Fruit fly (Drosophila melanogaster) whole organism, embryonic: ENCODE results near the gene Syt1.

Experiments used
- Ada2b ChIP-seq: fragments of 200-800 bp; sonication (Bioruptor generic); IDR thresholded peaks from 2 replicates; pipeline ENCODE4 v1.3.6; 2022; ENCODE audit warnings: missing biosample characterization, missing genetic modification characterization
- B-H2 ChIP-seq: fragments of 200-800 bp; sonication (Bioruptor generic); optimal IDR thresholded peaks from 2 replicates; lab custom pipeline; 2018; ENCODE audit warnings: missing biosample characterization, mild to moderate bottlenecking, missing genetic modification characterization
- CG10959 ChIP-seq: fragments of 200-800 bp; sonication (Bioruptor generic); IDR thresholded peaks from 2 replicates; pipeline ENCODE4 v1.3.6; 2022; ENCODE audit warnings: missing biosample characterization, missing genetic modification characterization
- CG12104 ChIP-seq: fragments of 200-800 bp; sonication (Bioruptor generic); optimal IDR thresholded peaks from 3 replicates; lab custom pipeline; 2016; ENCODE audit warnings: missing biosample characterization, missing genetic modification characterization
- CG12236 ChIP-seq: fragments of 200-800 bp; sonication (Bioruptor generic); optimal IDR thresholded peaks from 2 replicates; lab custom pipeline; 2016; ENCODE audit warnings: missing biosample characterization, missing genetic modification characterization
- CG12299 ChIP-seq: fragments of 200-800 bp; sonication (Bioruptor generic); optimal IDR thresholded peaks from 2 replicates; lab custom pipeline; 2018; ENCODE audit warnings: missing biosample characterization, mild to moderate bottlenecking, missing genetic modification characterization
- CG13287 ChIP-seq: fragments of 200-800 bp; sonication (Bioruptor generic); IDR thresholded peaks from 2 replicates; pipeline ENCODE4 v1.3.6; 2022; ENCODE audit warnings: missing biosample characterization, missing genetic modification characterization; ENCODE audit not compliant: partially characterized antibody
- CG15696 ChIP-seq: fragments of 200-800 bp; sonication (Bioruptor generic); optimal IDR thresholded peaks from 2 replicates; lab custom pipeline; 2019; ENCODE audit warnings: missing biosample characterization, mild to moderate bottlenecking, missing genetic modification characterization, moderate library complexity
- CG1602 ChIP-seq: fragments of 200-800 bp; sonication (Bioruptor generic); optimal IDR thresholded peaks from 3 replicates; lab custom pipeline; 2016; ENCODE audit warnings: missing biosample characterization, missing genetic modification characterization
- CG16815 ChIP-seq: fragments of 200-800 bp; sonication (Bioruptor generic); optimal IDR thresholded peaks from 3 replicates; lab custom pipeline; 2017; ENCODE audit warnings: missing biosample characterization, mild to moderate bottlenecking, missing genetic modification characterization
- CG2116 ChIP-seq: fragments of 200-800 bp; sonication (Bioruptor generic); optimal IDR thresholded peaks from 3 replicates; lab custom pipeline; 2018; ENCODE audit warnings: missing biosample characterization, mild to moderate bottlenecking, missing genetic modification characterization
- CG30403 ChIP-seq: fragments of 200-800 bp; sonication (Bioruptor generic); optimal IDR thresholded peaks from 3 replicates; lab custom pipeline; 2016; ENCODE audit warnings: missing biosample characterization, missing genetic modification characterization
- CG4617 ChIP-seq: fragments of 200-800 bp; sonication (Bioruptor generic); optimal IDR thresholded peaks from 3 replicates; lab custom pipeline; 2016; ENCODE audit warnings: missing biosample characterization, missing genetic modification characterization, borderline replicate concordance
- CG8089 ChIP-seq: fragments of 200-800 bp; sonication (Bioruptor generic); optimal IDR thresholded peaks from 3 replicates; lab custom pipeline; 2016; ENCODE audit warnings: missing biosample characterization, missing genetic modification characterization
- D19A ChIP-seq: fragments of 200-800 bp; optimal IDR thresholded peaks from 3 replicates; lab custom pipeline; 2019; ENCODE audit warnings: missing biosample characterization, mild to moderate bottlenecking, missing genetic modification characterization, moderate library complexity
- Dip3 ChIP-seq: fragments of 200-800 bp; sonication (Bioruptor generic); optimal IDR thresholded peaks from 3 replicates; lab custom pipeline; 2016; ENCODE audit warnings: missing biosample characterization, missing genetic modification characterization
- Dll ChIP-seq: fragments of 200-800 bp; sonication (Bioruptor generic); IDR thresholded peaks from 4 replicates; pipeline ENCODE4 v1.3.6; 2022; ENCODE audit warnings: missing biosample characterization, missing genetic modification characterization; ENCODE audit not compliant: partially characterized antibody
- Gsc ChIP-seq: fragments of 200-800 bp; sonication (Bioruptor generic); IDR thresholded peaks from 2 replicates; pipeline ENCODE4 v1.3.6; 2022; ENCODE audit warnings: missing biosample characterization, missing genetic modification characterization
- HmgD ChIP-seq: fragments of 200-800 bp; sonication (Bioruptor generic); optimal IDR thresholded peaks from 3 replicates; lab custom pipeline; 2016; ENCODE audit warnings: missing biosample characterization, missing genetic modification characterization
- Hr51 ChIP-seq, 2 experiments: fragments of 200-800 bp; sonication (Bioruptor generic); optimal IDR thresholded peaks; 2 replicates in 1 of 2; 3 replicates in 1 of 2; lab custom pipeline; 2016 to 2018; ENCODE audit warnings: missing biosample characterization in 2 of 2, missing genetic modification characterization in 2 of 2, mild to moderate bottlenecking in 1 of 2, moderate library complexity in 1 of 2
- Kr ChIP-seq: fragments of 200-800 bp; sonication (Bioruptor generic); optimal IDR thresholded peaks from 2 replicates; lab custom pipeline; 2017; ENCODE audit warnings: missing biosample characterization, mild to moderate bottlenecking, missing genetic modification characterization
- Ravus ChIP-seq: fragments of 200-800 bp; sonication (Bioruptor generic); IDR thresholded peaks from 2 replicates; pipeline ENCODE4 v1.3.6; 2022; ENCODE audit warnings: missing biosample characterization, missing genetic modification characterization
- Sin3A ChIP-seq: fragments of >200 bp; optimal IDR thresholded peaks from 2 replicates; lab custom pipeline; 2018
- Six4 ChIP-seq: fragments of 200-800 bp; sonication (Bioruptor generic); optimal IDR thresholded peaks from 2 replicates; lab custom pipeline; 2016; ENCODE audit warnings: missing biosample characterization, missing genetic modification characterization
- Sox102F ChIP-seq: fragments of 200-800 bp; sonication (Bioruptor generic); optimal IDR thresholded peaks from 2 replicates; lab custom pipeline; 2018; ENCODE audit warnings: missing biosample characterization, mild to moderate bottlenecking, missing genetic modification characterization, moderate library complexity
- Vsx1 ChIP-seq: fragments of 200-800 bp; sonication (Bioruptor generic); optimal IDR thresholded peaks from 2 replicates; lab custom pipeline; 2017; ENCODE audit warnings: missing biosample characterization, mild to moderate bottlenecking, missing genetic modification characterization, missing genetic modification reagents
- ara ChIP-seq: fragments of 200-800 bp; sonication (Bioruptor generic); IDR thresholded peaks from 2 replicates; pipeline ENCODE4 v1.3.6; 2022; ENCODE audit warnings: missing biosample characterization, missing genetic modification characterization
- ato ChIP-seq: fragments of 200-800 bp; sonication (Bioruptor generic); IDR thresholded peaks from 2 replicates; pipeline ENCODE4 v1.3.6; 2022; ENCODE audit warnings: missing biosample characterization, missing genetic modification characterization; ENCODE audit not compliant: partially characterized antibody
- caup ChIP-seq: fragments of 200-800 bp; sonication (Bioruptor generic); optimal IDR thresholded peaks from 3 replicates; lab custom pipeline; 2017; ENCODE audit warnings: missing biosample characterization, mild to moderate bottlenecking, missing genetic modification characterization, moderate library complexity; ENCODE audit not compliant: severe bottlenecking
- dmrt11E ChIP-seq: fragments of 200-800 bp; sonication (Bioruptor generic); optimal IDR thresholded peaks from 3 replicates; lab custom pipeline; 2018; ENCODE audit warnings: missing biosample characterization, mild to moderate bottlenecking, missing genetic modification characterization, moderate library complexity
- fd64A ChIP-seq: fragments of 200-800 bp; sonication (Bioruptor generic); optimal IDR thresholded peaks from 3 replicates; lab custom pipeline; 2018; ENCODE audit warnings: missing biosample characterization, mild to moderate bottlenecking, missing genetic modification characterization
- fru ChIP-seq: fragments of >200 bp; optimal IDR thresholded peaks from 2 replicates; lab custom pipeline; 2017
- kay ChIP-seq: fragments of 200-800 bp; sonication (Bioruptor generic); optimal IDR thresholded peaks from 2 replicates; lab custom pipeline; 2016; ENCODE audit warnings: missing biosample characterization, missing genetic modification characterization
- kni ChIP-seq: fragments of 200-800 bp; sonication (Bioruptor generic); optimal IDR thresholded peaks from 3 replicates; lab custom pipeline; 2017; ENCODE audit warnings: mild to moderate bottlenecking, missing biosample characterization, missing genetic modification reagents, missing genetic modification characterization
- lab ChIP-seq: fragments of 200-800 bp; sonication (Bioruptor generic); optimal IDR thresholded peaks from 3 replicates; lab custom pipeline; 2017; ENCODE audit warnings: missing biosample characterization, missing genetic modification characterization, mild to moderate bottlenecking, moderate library complexity, missing genetic modification reagents
- odd ChIP-seq: fragments of 200-800 bp; sonication (Bioruptor generic); optimal IDR thresholded peaks from 2 replicates; lab custom pipeline; 2017; ENCODE audit warnings: missing biosample characterization, mild to moderate bottlenecking, missing genetic modification characterization
- onecut ChIP-seq: fragments of 200-800 bp; sonication (Bioruptor generic); IDR thresholded peaks from 2 replicates; pipeline ENCODE4 v1.3.6; 2022; ENCODE audit warnings: missing biosample characterization, missing genetic modification characterization
- pb ChIP-seq: fragments of 200-800 bp; sonication (Bioruptor generic); optimal IDR thresholded peaks from 3 replicates; lab custom pipeline; 2016; ENCODE audit warnings: missing biosample characterization, missing genetic modification characterization
- slp2 ChIP-seq: fragments of 200-800 bp; sonication (Bioruptor generic); optimal IDR thresholded peaks from 2 replicates; lab custom pipeline; 2016; ENCODE audit warnings: missing biosample characterization, missing genetic modification characterization
- ssp ChIP-seq: fragments of 200-800 bp; sonication (Bioruptor generic); IDR thresholded peaks from 2 replicates; pipeline ENCODE4 v1.3.6; 2022; ENCODE audit warnings: missing biosample characterization, missing genetic modification characterization
- zen2 ChIP-seq: fragments of 200-800 bp; sonication (Bioruptor generic); IDR thresholded peaks from 3 replicates; pipeline ENCODE4 v1.3.6; 2022; ENCODE audit warnings: missing biosample characterization, missing genetic modification characterization; ENCODE audit not compliant: partially characterized antibody

The Syt1 gene

dm6 chr2L:2739820-2740230, 60.0 kb downstream of the Syt1 start, which contains the start of gene Hrs (continued):
- TF ChIP-seq ara (GFP tag; lab: Robert Waterston, UW) (no peak), dmrt11E (tag; lab: Kevin White, UChicago) (no peak), CG13287 (GFP tag; lab: Robert Waterston, UW) (peak; percentile 33; the same call in 1 of the 2 replicates), kay (GFP tag; lab: Kevin White, UChicago) (peak; percentile 95), Ravus (GFP tag; lab: Robert Waterston, UW) (no peak), CG8089 (GFP tag; lab: Kevin White, UChicago) (no peak), ssp (GFP tag; lab: Robert Waterston, UW) (no peak), ato (GFP tag; lab: Robert Waterston, UW) (no peak), Sox102F (GFP tag; lab: Kevin White, UChicago) (no peak), Ada2b (no peak), fd64A (GFP tag; lab: Kevin White, UChicago) (no peak), CG16815 (no peak), B-H2 (GFP tag; lab: Kevin White, UChicago) (peak; percentile 14), Gsc (GFP tag; lab: Robert Waterston, UW) (no peak), CG12299 (tag; lab: Kevin White, UChicago) (no peak), lab (no peak), CG10959 (GFP tag; lab: Robert Waterston, UW) (no peak), HmgD (GFP tag; lab: Kevin White, UChicago) (no peak), CG12236 (GFP tag; lab: Kevin White, UChicago) (no peak), odd (no peak), CG4617 (GFP tag; lab: Kevin White, UChicago) (peak; percentile 95), Dip3 (GFP tag; lab: Kevin White, UChicago) (no peak), CG1602 (GFP tag; lab: Kevin White, UChicago) (no peak), onecut (GFP tag; lab: Robert Waterston, UW) (no peak), CG12104 (GFP tag; lab: Kevin White, UChicago) (no peak), D19A (tag; lab: Kevin White, UChicago) (no peak), fru (no peak), CG15696 (tag; lab: Kevin White, UChicago) (no peak), caup (no peak)

DNA sequence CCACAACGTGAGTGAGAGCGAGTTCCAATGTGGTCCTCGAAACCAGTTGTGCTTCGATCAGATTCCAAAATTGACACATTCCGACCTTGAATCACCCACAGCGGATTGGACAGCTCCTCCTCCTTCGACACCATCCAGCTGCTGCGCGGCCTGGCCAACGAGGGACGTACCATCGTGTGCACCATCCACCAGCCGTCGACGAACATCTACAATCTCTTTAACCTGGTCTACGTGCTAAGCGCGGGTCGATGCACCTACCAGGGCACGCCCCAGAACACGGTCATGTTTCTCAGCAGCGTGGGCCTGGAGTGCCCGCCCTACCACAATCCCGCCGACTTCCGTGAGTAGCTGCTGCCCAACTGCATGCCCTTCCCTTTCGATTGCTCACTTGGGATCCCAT, 62.2 kb downstream of the Syt1 start:
- TF ChIP-seq CG30403 (GFP tag; lab: Kevin White, UChicago) = no peak
- no peak for TF ChIP-seq slp2
- TF ChIP-seq CG2116 (GFP tag; lab: Kevin White, UChicago) = no peak
- no peak for TF ChIP-seq Sin3A (lab: Kevin White, UChicago)
- TF ChIP-seq Dll = no peak
- TF ChIP-seq Kr (GFP tag; lab: Kevin White, UChicago) = no peak
- no peak for TF ChIP-seq Hr51 (GFP tag; optimal IDR thresholded peaks at IDR 0.05; lab: Kevin White, UChicago)
- no peak for TF ChIP-seq Vsx1 (GFP tag; lab: Kevin White, UChicago)
- no peak for TF ChIP-seq pb (GFP tag; lab: Kevin White, UChicago)
- TF ChIP-seq kni (GFP tag; lab: Kevin White, UChicago) = no peak
- TF ChIP-seq zen2 (GFP tag; lab: Robert Waterston, UW) = no peak
- no peak for TF ChIP-seq Six4 (GFP tag; lab: Kevin White, UChicago)
